Fruit fly (Drosophila melanogaster) ovary, adult (tissue): Measurements from ENCODE around the gene CG32706.
A peak's percentile ranks its signal among the peaks of the same experiment; 100 is the strongest.

Experiments used
- CG17801 ChIP-seq: fragments of 200-800 bp; optimal IDR thresholded peaks from 2 replicates; lab custom pipeline; 2019; ENCODE audit warnings: missing biosample characterization, mild to moderate bottlenecking, missing genetic modification characterization, moderate library complexity; ENCODE audit not compliant: partially characterized antibody

Gene CG32706

DNA sequence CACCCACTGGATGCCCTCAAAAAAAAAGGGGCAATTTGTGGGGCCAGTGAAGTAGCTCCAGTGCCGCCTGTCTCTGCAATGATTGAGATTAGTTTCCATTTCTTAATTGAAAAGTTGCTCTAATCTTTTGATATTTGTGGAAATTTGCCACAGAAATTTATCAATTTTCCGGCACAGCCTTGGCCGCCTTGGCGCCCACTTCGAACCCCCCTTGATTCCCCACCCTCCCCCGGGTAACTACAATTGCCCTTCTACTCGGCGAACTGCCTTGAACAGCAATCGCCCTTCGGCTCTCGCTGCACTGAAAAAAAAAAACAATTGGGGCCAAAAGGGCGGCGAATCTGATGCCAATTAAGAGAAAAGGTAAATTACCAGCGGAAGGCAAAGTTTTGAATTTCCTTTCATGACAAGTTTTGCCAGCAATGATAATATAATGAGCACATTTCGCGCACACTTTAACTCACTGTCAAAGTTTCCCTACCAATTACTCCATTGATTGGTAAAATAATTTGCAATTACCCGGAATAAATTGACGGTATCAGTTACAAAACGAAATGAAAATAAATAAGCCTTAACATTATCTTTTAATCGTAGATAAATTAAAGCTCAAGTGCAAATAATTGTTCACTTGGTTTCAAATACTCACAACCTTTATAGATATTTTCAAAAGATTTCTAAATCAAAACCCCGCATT lies 32.9 kb downstream of the CG32706 start:
- no peak for TF ChIP-seq CG17801 (GFP tag; lab: Kevin White, UChicago)

DNA sequence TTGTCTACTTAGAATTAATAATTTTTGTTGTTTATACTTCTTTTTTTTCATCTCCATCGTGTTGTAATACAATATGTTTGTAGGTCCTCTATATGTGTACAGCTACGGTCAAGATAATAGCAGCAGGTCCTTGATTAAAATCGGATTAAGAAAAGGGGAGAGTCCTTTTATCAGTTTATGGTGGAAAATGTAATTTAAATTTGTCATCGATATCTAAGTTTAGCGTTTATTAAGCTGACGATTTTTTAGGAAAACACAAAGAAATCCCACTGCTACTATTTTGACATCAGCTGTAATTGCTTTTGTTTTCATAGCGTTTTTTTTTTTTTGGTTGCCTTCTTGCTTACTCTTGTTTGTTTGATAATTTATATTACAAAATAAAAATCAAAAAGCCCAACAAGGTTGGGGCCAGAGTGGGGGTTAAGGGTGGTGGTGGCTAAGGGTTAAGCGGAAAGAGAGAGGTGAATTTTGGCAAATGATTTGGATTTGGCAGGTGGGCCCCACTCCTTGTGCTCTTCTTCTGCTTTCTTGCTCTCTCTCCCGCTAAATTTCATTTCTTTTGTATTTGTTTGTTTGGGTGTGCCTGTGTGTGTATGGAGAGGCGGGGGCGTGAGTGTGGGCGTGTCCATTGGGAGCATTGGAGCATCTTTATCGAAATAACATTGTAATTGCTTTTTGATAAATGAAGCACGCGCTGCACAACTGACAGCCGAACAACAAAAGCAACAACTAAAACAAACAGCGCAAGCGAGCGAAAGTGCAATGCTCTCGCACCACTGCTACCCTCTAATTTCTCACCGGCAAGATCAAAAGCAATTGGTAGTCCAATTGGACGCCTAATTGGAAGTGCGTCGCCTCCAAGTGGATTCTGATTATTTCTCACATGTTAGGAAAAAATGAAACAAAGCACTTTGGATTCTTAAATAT lies 34.2 kb downstream of the CG32706 start:
- peak; percentile 54 for TF ChIP-seq CG17801 (GFP tag; lab: Kevin White, UChicago)

- TF ChIP-seq CG17801 (GFP tag; lab: Kevin White, UChicago): no peak
Observed at dm6 chrX:9122492-9122891, 35.6 kb downstream of the CG32706 start.

dm6 chrX:9127264-9128011 lies 40.5 kb downstream of the CG32706 start:
- no peak for TF ChIP-seq CG17801 (GFP tag; lab: Kevin White, UChicago)

DNA sequence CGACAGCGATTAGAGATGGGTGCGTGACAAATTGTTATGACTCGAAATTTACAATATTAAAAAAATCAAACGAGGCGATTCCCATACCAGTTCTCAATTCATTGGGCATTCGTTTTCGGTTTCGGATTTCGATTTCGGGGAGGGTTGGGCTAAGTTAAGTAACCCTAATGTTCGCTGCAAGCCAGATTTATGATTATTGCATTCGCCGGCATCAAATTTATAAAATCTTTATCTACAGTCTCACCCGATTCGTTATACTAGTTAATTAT lies 41.0 kb downstream of the CG32706 start:
- no peak for TF ChIP-seq CG17801 (GFP tag; lab: Kevin White, UChicago)

- no peak for TF ChIP-seq CG17801 (GFP tag; lab: Kevin White, UChicago)
Observed at dm6 chrX:9129436-9129835, 42.5 kb downstream of the CG32706 start.

DNA sequence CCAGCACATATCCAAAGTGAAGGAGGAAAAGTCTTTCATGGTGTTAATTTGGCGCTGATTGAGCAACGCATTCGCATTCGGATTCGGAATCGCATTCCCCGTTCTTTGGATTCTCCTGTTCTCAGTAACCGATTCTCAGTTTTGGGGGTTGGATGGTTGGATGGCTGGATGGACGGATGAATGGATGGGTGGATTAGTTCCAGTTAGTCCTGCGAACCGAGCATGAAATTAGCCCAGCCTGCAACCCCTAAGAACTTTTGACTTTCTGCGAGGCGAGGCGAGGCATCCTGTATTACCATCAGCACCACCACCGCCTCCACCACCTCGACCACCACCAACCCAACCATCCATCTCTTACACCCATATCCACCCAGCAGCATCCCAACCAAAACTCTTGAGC lies 43.3 kb downstream of the CG32706 start:
- TF ChIP-seq CG17801 (GFP tag; lab: Kevin White, UChicago): no peak

- TF ChIP-seq CG17801 (GFP tag; lab: Kevin White, UChicago): no peak
Observed at dm6 chrX:9131523-9131922, 44.6 kb downstream of the CG32706 start.

DNA sequence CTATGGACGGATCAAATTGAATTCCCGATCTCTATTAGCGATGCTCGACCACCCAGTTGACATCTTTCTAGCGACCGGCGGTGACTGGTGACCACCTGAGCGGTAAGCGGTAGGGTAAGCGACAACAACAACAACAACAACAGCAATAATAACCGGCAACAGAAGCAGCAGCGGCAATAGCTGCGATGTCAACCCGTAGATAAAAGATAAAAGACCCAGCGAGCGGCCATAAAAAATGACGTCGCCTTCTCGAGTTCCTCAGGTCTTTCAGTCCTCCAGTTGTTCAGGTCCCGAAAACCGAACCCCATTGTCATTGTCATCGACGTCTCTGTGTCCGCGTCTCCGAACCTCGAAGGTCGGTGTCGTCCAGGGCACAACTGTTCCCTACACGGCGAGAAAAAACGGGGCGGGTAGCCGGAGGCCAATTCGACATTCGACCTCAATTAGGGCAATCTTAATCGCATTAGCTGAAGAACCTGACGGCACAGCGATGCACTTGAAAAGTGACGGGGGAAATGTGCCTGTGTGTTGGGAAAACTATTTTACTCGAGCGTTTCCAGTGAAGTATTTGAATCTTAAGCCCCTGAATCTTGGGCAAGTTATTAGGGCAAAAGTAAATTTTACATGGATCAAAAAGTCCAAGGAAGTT lies 45.8 kb downstream of the CG32706 start:
- no peak for TF ChIP-seq CG17801 (GFP tag; lab: Kevin White, UChicago)

DNA sequence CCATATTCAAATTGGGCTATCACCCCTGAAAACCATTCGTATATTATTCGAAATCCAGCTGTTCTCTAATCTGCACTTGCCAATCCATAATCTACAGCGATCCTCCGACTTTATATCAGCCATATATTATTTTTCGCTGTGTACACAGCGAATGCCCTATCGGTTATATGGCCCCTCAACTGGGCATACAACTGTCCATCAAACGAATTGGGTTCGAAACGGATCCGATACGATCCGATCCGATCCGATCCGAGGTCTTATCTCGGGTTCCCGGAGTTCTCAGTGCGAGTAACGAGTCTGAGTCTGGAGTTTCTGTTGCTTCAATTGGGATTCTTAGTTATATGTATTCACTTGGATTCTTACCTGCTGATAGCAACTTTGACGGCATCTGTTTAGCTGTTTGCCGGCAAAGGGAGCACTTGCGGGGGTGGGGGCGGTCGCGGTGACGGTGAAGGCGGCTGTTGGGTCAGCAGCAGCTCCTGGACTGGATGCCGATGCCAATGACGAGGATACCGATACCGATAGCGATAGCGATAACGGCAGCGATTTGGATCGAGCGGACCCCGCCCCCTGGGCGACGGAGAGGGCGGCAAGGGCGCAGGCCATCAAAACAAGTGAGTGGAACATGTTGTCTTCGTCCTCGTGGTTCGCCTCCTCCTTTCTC lies 46.8 kb downstream of the CG32706 start:
- no peak for TF ChIP-seq CG17801 (GFP tag; lab: Kevin White, UChicago)

dm6 chrX:9134241-9134849 lies 47.4 kb downstream of the CG32706 start:
- no peak for TF ChIP-seq CG17801 (GFP tag; lab: Kevin White, UChicago)

DNA sequence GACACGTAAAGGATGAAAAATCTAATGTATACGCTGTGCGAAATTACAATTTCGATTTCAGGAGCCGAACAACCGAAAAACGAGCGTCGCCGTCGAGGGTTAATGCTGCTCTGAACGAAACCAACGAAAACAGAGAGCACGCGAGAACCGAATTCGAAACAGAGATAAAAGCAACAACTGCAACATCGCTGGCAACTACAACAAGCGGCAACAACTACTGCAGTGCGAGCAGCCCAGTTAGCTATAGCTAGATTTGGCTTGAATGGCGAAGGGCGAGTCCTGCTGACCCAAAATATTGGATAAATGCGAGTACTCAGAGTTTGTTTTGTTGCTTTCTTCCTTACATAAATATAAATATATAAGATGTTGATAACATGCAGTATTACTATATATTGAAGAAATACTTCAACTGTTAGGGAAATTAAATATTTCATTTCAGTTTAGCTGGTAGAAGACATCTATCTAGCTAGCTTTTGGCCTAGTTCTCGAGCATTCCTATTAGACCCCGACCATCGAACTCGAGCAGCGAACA lies 48.1 kb downstream of the CG32706 start, which contains the start of gene fend:
Gene fend (minus strand): TSS at position 178 of the 532 bp plus-strand sequence.
- no peak for TF ChIP-seq CG17801 (GFP tag; lab: Kevin White, UChicago)

DNA sequence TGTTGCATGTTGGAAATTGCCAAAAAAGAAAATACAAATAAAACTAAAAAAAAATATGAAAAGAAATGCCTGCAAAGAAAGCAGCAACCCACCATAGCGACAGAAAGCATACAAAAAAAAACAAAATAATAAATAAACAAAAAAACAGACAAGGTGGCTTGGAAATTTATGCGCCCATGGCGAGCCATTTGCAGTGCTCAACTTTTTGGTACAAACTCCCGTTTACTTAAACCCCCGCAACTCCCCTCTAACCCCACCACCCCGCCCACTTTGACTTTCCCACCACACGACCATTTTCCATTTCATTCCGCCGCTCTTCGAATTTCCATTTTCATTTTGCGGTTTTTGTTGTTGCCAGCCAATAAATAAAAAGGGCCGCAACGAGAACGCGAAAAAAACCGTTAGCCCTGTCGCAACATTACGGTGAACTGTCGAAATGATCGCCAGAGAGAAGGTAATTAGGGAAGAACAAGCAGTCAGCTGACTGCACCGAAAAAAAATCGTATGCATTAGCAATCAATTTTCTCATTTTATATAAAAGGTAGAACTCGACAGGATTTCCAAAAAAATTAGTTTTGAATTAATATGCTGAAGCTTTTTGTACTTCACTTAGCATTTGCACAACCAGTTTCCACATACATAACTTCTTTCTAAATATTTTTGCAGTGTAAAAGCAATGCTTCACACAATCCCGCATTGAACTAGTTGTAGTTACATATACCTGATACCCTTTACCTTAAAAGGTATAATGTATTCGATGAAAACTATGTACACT lies 50.0 kb downstream of the CG32706 start:
- no peak for TF ChIP-seq CG17801 (GFP tag; lab: Kevin White, UChicago)
